In the genomic region with DNA sequence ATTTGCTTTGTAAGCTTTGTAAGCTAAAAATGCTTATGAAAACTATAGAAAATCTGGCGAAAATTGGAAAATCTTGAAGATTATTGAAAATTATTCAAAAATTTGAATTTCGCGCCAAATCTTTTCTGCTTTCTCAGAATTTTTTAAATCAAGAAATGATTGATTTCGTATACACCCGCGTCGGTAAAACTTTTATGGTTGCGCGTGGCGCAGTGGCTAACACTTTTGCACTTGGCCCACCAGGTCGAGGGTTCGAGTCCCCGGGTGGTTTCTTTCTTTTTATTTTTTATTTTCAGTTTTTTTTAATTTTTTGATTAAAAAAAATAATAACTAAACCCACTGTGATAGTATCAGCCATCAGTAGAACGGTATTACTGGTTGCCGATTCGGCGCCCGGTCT, we compare ENCODE assay signal across 5 worm cellular contexts.
TF ChIP-seq lines count a peak whose summit lies in the region.

No protein-coding gene starts in this region.

TF ChIP-seq in whole organism, L1 larva, 84 proteins besides CTCF, POLR2A, EP300 and RAD21:
- no peak for TF ChIP-seq swsn-7 (tag; optimal IDR thresholded peaks at IDR 0.05; lab: Kevin White, UChicago)
- peak in 1 of 3 experiments; percentile 16 for TF ChIP-seq dpl-1 (GFP tag; optimal IDR thresholded peaks at IDR 0.05; lab: Kevin White, UChicago)
- no peak for TF ChIP-seq ets-5 (GFP tag; IDR thresholded peaks at IDR 0.05; lab: Robert Waterston, UW)
- no peak for TF ChIP-seq blmp-1 (tag; optimal IDR thresholded peaks at IDR 0.05; lab: Kevin White, UChicago)
- TF ChIP-seq tlp-1 (tag; optimal IDR thresholded peaks at IDR 0.05; lab: Kevin White, UChicago) = no peak
- TF ChIP-seq efl-1 (optimal IDR thresholded peaks at IDR 0.05; lab: Kevin White, UChicago) = no peak
- TF ChIP-seq efl-1 (GFP tag; optimal IDR thresholded peaks at IDR 0.05 in 1 of 2; lab: Kevin White, UChicago) = peak; percentile 18 to 89
- TF ChIP-seq ceh-82 (tag; optimal IDR thresholded peaks at IDR 0.05; lab: Kevin White, UChicago) = no peak
- no peak for TF ChIP-seq rnt-1 (tag; optimal IDR thresholded peaks at IDR 0.05; lab: Kevin White, UChicago)
- no peak for TF ChIP-seq nhr-12 (tag; optimal IDR thresholded peaks at IDR 0.05; lab: Kevin White, UChicago)
- no peak for TF ChIP-seq C16A3.4 (tag; optimal IDR thresholded peaks at IDR 0.05; lab: Kevin White, UChicago)
- TF ChIP-seq nhr-85 (tag; lab: Kevin White, UChicago) = peak; percentile 60
- TF ChIP-seq ceh-90 (tag; optimal IDR thresholded peaks at IDR 0.05; lab: Kevin White, UChicago) = no peak
- TF ChIP-seq lin-15B (tag; optimal IDR thresholded peaks at IDR 0.05; lab: Kevin White, UChicago) = peak; percentile 2
- no peak for TF ChIP-seq nhr-20 (tag; optimal IDR thresholded peaks at IDR 0.05; lab: Kevin White, UChicago)
TF ChIP-seq in whole organism, L1 larva: peak in this region for 4.

TF ChIP-seq in whole organism, L3 larva, 47 proteins besides CTCF, POLR2A, EP300 and RAD21:
- TF ChIP-seq lin-15B (tag; optimal IDR thresholded peaks at IDR 0.05; lab: Kevin White, UChicago) = peak; percentile 47
- TF ChIP-seq nhr-28 (tag; optimal IDR thresholded peaks at IDR 0.05; lab: Kevin White, UChicago) = no peak

TF ChIP-seq in whole organism, L4 larva, 104 proteins besides CTCF, POLR2A, EP300 and RAD21 (continues in another document):
- peak; percentile 37 for TF ChIP-seq unc-130 (GFP tag; optimal IDR thresholded peaks at IDR 0.05; lab: Kevin White, UChicago)
- peak in 1 of 2 experiments; percentile 35 for TF ChIP-seq daf-16 (GFP tag; optimal IDR thresholded peaks at IDR 0.05; lab: Kevin White, UChicago)
- no peak for TF ChIP-seq daf-16 (tag; optimal IDR thresholded peaks at IDR 0.05; lab: Kevin White, UChicago)
- TF ChIP-seq mxl-3 (GFP tag; optimal IDR thresholded peaks at IDR 0.05; lab: Kevin White, UChicago) = no peak
- TF ChIP-seq F26F4.8 (GFP tag; conservative IDR thresholded peaks at IDR 0.05; lab: Robert Waterston, UW) = peak; percentile 85
- TF ChIP-seq ceh-44 (GFP tag; IDR thresholded peaks at IDR 0.05; lab: Robert Waterston, UW) = peak; percentile 54; the same call in 1 of the 2 replicates
- peak; percentile 46; the same call in 1 of the 2 replicates for TF ChIP-seq Y48G9A.11 (GFP tag; IDR thresholded peaks at IDR 0.05; lab: Robert Waterston, UW)
- TF ChIP-seq F49E8.2 (tag; optimal IDR thresholded peaks at IDR 0.05; lab: Kevin White, UChicago; ENCODE audit: borderline replicate concordance) = peak; percentile 14
- peak; percentile 74 for TF ChIP-seq daf-19 (GFP tag; conservative IDR thresholded peaks at IDR 0.05; lab: Robert Waterston, UW)
- no peak for TF ChIP-seq nhr-77 (tag; optimal IDR thresholded peaks at IDR 0.05; lab: Kevin White, UChicago)
- TF ChIP-seq lin-13 (GFP tag; optimal IDR thresholded peaks at IDR 0.05; lab: Kevin White, UChicago) = peak; percentile 81
- peak; percentile 10 for TF ChIP-seq Y5F2A.4 (GFP tag; optimal IDR thresholded peaks at IDR 0.05; lab: Kevin White, UChicago)
- TF ChIP-seq php-3 (GFP tag; IDR thresholded peaks at IDR 0.05; lab: Robert Waterston, UW) = no peak
- TF ChIP-seq dmd-8 (GFP tag; IDR thresholded peaks at IDR 0.05; lab: Robert Waterston, UW) = peak; percentile 83; the same call in 1 of the 2 replicates
- TF ChIP-seq Y105C5A.15 (GFP tag; IDR thresholded peaks at IDR 0.05; lab: Robert Waterston, UW) = 0 out of 2 replicates have a peak, but pooled peaks have one; percentile 65
- TF ChIP-seq snpc-1.2 (GFP tag; IDR thresholded peaks at IDR 0.05; lab: Robert Waterston, UW) = peak; percentile 46; the same call in 1 of the 2 replicates
- TF ChIP-seq ctbp-1 (GFP tag; IDR thresholded peaks at IDR 0.05; lab: Robert Waterston, UW) = 0 out of 2 replicates have a peak, but pooled peaks have one; percentile 42
- TF ChIP-seq daf-8 (GFP tag; IDR thresholded peaks at IDR 0.05; lab: Robert Waterston, UW) = 0 out of 2 replicates have a peak, but pooled peaks have one; percentile 36
- peak; percentile 75 for TF ChIP-seq arid-1 (GFP tag; conservative IDR thresholded peaks at IDR 0.05; lab: Robert Waterston, UW)
- TF ChIP-seq lim-7 (GFP tag; IDR thresholded peaks at IDR 0.05; lab: Robert Waterston, UW) = peak; percentile 75
- TF ChIP-seq nhr-28 (tag; optimal IDR thresholded peaks at IDR 0.05; lab: Kevin White, UChicago) = no peak
- no peak for TF ChIP-seq zfp-2 (tag; optimal IDR thresholded peaks at IDR 0.05; lab: Kevin White, UChicago)

TF ChIP-seq in whole organism, early embryonic, 17 proteins besides CTCF, POLR2A, EP300 and RAD21:
- TF ChIP-seq ets-7 (tag; optimal IDR thresholded peaks at IDR 0.05; lab: Kevin White, UChicago) (no peak), tbx-11 (GFP tag; IDR thresholded peaks at IDR 0.05; lab: Robert Waterston, UW) (no peak), tra-4 (tag; optimal IDR thresholded peaks at IDR 0.05; lab: Kevin White, UChicago) (no peak), scrt-1 (GFP tag; IDR thresholded peaks at IDR 0.05; lab: Robert Waterston, UW) (no peak), ceh-36 (tag; optimal IDR thresholded peaks at IDR 0.05; lab: Kevin White, UChicago) (no peak), pes-1 (GFP tag; IDR thresholded peaks at IDR 0.05; lab: Robert Waterston, UW) (peak; percentile 54; the same call in 1 of the 2 replicates), tbx-37 (GFP tag; conservative IDR thresholded peaks at IDR 0.05; lab: Robert Waterston, UW) (no peak), ceh-13 (GFP tag; optimal IDR thresholded peaks at IDR 0.05; lab: Kevin White, UChicago) (no peak), aly-1 (tag; optimal IDR thresholded peaks at IDR 0.05; lab: Kevin White, UChicago) (no peak)

TF ChIP-seq in whole organism, young adult, 124 proteins besides CTCF, POLR2A, EP300 and RAD21 (continues in another document):
- TF ChIP-seq mxl-1 (tag; optimal IDR thresholded peaks at IDR 0.05; lab: Kevin White, UChicago) = peak; percentile 51
- peak; percentile 76 for TF ChIP-seq rpc-1 (optimal IDR thresholded peaks at IDR 0.05; lab: Kevin White, UChicago)
- TF ChIP-seq rpc-1 (tag; optimal IDR thresholded peaks at IDR 0.05; lab: Kevin White, UChicago) = peak; percentile 92
- TF ChIP-seq nhr-90 (tag; optimal IDR thresholded peaks at IDR 0.05; lab: Kevin White, UChicago) = peak; percentile 60
- TF ChIP-seq tlf-1 (GFP tag; optimal IDR thresholded peaks at IDR 0.05; lab: Kevin White, UChicago) = no peak
- TF ChIP-seq T07F8.4 (tag; optimal IDR thresholded peaks at IDR 0.05; lab: Kevin White, UChicago) = peak; percentile 1
- TF ChIP-seq ceh-91 (GFP tag; IDR thresholded peaks at IDR 0.05; lab: Robert Waterston, UW) = no peak
- TF ChIP-seq ztf-18 (tag; optimal IDR thresholded peaks at IDR 0.05; lab: Kevin White, UChicago) = peak; percentile 34
- TF ChIP-seq Y53G8AR.9 (GFP tag; conservative IDR thresholded peaks at IDR 0.05; lab: Robert Waterston, UW) = 0 out of 2 replicates have a peak, but pooled peaks have one; percentile 55
- TF ChIP-seq rec-8 (tag; optimal IDR thresholded peaks at IDR 0.05; lab: Kevin White, UChicago) = peak in 1 of 2 experiments; percentile 31
- peak; percentile 44; the same call in 1 of the 2 replicates for TF ChIP-seq hmg-1.2 (GFP tag; IDR thresholded peaks at IDR 0.05; lab: Robert Waterston, UW)
- TF ChIP-seq fkh-3 (tag; optimal IDR thresholded peaks at IDR 0.05; lab: Kevin White, UChicago) = no peak
- no peak for TF ChIP-seq nhr-120 (GFP tag; IDR thresholded peaks at IDR 0.05; lab: Robert Waterston, UW)
- TF ChIP-seq B0261.1 (tag; optimal IDR thresholded peaks at IDR 0.05; lab: Kevin White, UChicago) = peak; percentile 73
- no peak for TF ChIP-seq dox-1 (GFP tag; IDR thresholded peaks at IDR 0.05; lab: Robert Waterston, UW)
- 0 out of 2 replicates have a peak, but pooled peaks have one; percentile 26 for TF ChIP-seq Y95B8A.8 (GFP tag; IDR thresholded peaks at IDR 0.05; lab: Robert Waterston, UW)
- no peak for TF ChIP-seq ccch-3 (GFP tag; optimal IDR thresholded peaks at IDR 0.05; lab: Kevin White, UChicago)
- peak; percentile 59 for TF ChIP-seq snpc-1.3 (tag; optimal IDR thresholded peaks at IDR 0.05; lab: Kevin White, UChicago; ENCODE audit: insufficient read depth)
- TF ChIP-seq snpc-3.4 (tag; optimal IDR thresholded peaks at IDR 0.05; lab: Kevin White, UChicago) = peak; percentile 31
- TF ChIP-seq ama-1 (optimal IDR thresholded peaks at IDR 0.05; lab: Kevin White, UChicago) = no peak
- peak; percentile 28 to 42 for TF ChIP-seq ama-1 (GFP tag; optimal IDR thresholded peaks at IDR 0.05; lab: Kevin White, UChicago)
- no peak for TF ChIP-seq cebp-2 (GFP tag; IDR thresholded peaks at IDR 0.05; lab: Robert Waterston, UW)
- peak; percentile 30 for TF ChIP-seq F23B12.7 (tag; optimal IDR thresholded peaks at IDR 0.05; lab: Kevin White, UChicago; ENCODE audit: insufficient read depth)
- TF ChIP-seq mcd-1 (GFP tag; IDR thresholded peaks at IDR 0.05; lab: Robert Waterston, UW) = 0 out of 2 replicates have a peak, but pooled peaks have one; percentile 5
- no peak for TF ChIP-seq dpl-1 (GFP tag; optimal IDR thresholded peaks at IDR 0.05; lab: Kevin White, UChicago)
- TF ChIP-seq lsl-1 (GFP tag; optimal IDR thresholded peaks at IDR 0.05; lab: Kevin White, UChicago) = peak; percentile 48
- no peak for TF ChIP-seq ztf-26 (tag; optimal IDR thresholded peaks at IDR 0.05; lab: Kevin White, UChicago)
- TF ChIP-seq efl-1 (GFP tag; optimal IDR thresholded peaks at IDR 0.05; lab: Kevin White, UChicago) = peak; percentile 4
- peak; percentile 65; the same call in 1 of the 2 replicates for TF ChIP-seq pbrm-1 (GFP tag; IDR thresholded peaks at IDR 0.05; lab: Robert Waterston, UW)
- TF ChIP-seq gei-17 (GFP tag; optimal IDR thresholded peaks at IDR 0.05; lab: Kevin White, UChicago) = no peak
- peak; percentile 9 for TF ChIP-seq attf-5 (GFP tag; optimal IDR thresholded peaks at IDR 0.05; lab: Kevin White, UChicago)
- TF ChIP-seq D2030.7 (GFP tag; IDR thresholded peaks at IDR 0.05; lab: Robert Waterston, UW) = peak; percentile 61
- TF ChIP-seq him-1 (tag; optimal IDR thresholded peaks at IDR 0.05; lab: Kevin White, UChicago) = peak; percentile 16
- TF ChIP-seq ztf-25 (GFP tag; IDR thresholded peaks at IDR 0.05; lab: Robert Waterston, UW) = 0 out of 2 replicates have a peak, but pooled peaks have one; percentile 66
- 0 out of 2 replicates have a peak, but pooled peaks have one; percentile 21 for TF ChIP-seq Y56A3A.18 (GFP tag; IDR thresholded peaks at IDR 0.05; lab: Robert Waterston, UW)
- TF ChIP-seq egl-44 (GFP tag; IDR thresholded peaks at IDR 0.05; lab: Robert Waterston, UW) = 0 out of 2 replicates have a peak, but pooled peaks have one; percentile 49
- no peak for TF ChIP-seq cebp-1 (GFP tag; IDR thresholded peaks at IDR 0.05; lab: Robert Waterston, UW)
- TF ChIP-seq cebp-1 (tag; optimal IDR thresholded peaks at IDR 0.05; lab: Kevin White, UChicago) = peak; percentile 41
- peak; percentile 92 for TF ChIP-seq lin-26 (GFP tag; IDR thresholded peaks at IDR 0.05; lab: Robert Waterston, UW)
- TF ChIP-seq die-1 (tag; optimal IDR thresholded peaks at IDR 0.05; lab: Kevin White, UChicago) = peak; percentile 70
- TF ChIP-seq lin-54 (GFP tag; optimal IDR thresholded peaks at IDR 0.05; lab: Kevin White, UChicago) = peak; percentile 52
